Fruit fly (Drosophila melanogaster) Kc167 (cell line): Measurements from ENCODE around the gene Rab35.

Experiments
- Myc ChIP-seq: fragments of >200 bp; optimal IDR thresholded peaks from 2 replicates; lab custom pipeline; 2017; ENCODE audit warnings: missing external identifiers
- Sin3A ChIP-seq: fragments of >200 bp; optimal IDR thresholded peaks from 2 replicates; lab custom pipeline; 2018; ENCODE audit warnings: missing external identifiers
- h ChIP-seq: fragments of >200 bp; optimal IDR thresholded peaks from 3 replicates; lab custom pipeline; 2018; ENCODE audit warnings: missing external identifiers
- insv ChIP-seq: fragments of >200 bp; optimal IDR thresholded peaks from 3 replicates; lab custom pipeline; 2018; ENCODE audit warnings: missing external identifiers
- psq ChIP-seq: fragments of >200 bp; optimal IDR thresholded peaks from 2 replicates; lab custom pipeline; 2017; ENCODE audit warnings: missing external identifiers
- ttk ChIP-seq: sonication (Bioruptor generic); optimal IDR thresholded peaks from 2 replicates; lab custom pipeline; 2017; ENCODE audit warnings: missing external identifiers

DNA sequence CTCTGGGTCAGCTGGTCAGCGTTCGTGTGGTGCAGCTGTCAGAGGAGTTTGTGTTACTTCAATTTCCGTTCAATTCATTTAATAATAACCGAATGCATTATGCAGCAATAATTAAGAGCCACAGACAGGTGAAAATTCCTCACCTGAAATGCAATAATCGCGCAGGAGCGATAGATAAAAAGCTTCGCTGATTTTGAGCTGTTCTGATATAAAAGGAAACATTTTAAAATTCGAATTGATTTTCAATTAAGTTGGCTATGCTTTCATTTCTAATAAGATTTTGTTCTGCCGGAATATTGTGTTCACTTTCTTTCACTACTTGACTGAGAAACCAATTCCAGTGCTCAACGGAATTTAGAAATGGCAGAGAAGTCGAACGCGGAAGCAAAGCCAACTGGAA is 20.2 kb downstream of the Rab35 start, which contains the start of gene CG42583:
- no peak for TF ChIP-seq h
- no peak for TF ChIP-seq ttk (lab: Kevin White, UChicago)
- TF ChIP-seq psq (lab: Kevin White, UChicago) = no peak
- no peak for TF ChIP-seq insv
- TF ChIP-seq Sin3A (lab: Kevin White, UChicago) = no peak
- no peak for TF ChIP-seq Myc (lab: Kevin White, UChicago)
